Fruit fly (Drosophila melanogaster) whole organism, larva: ENCODE data around the gene CG44085.
"Not testable (repeated sequence)": the region's sequence is repeated elsewhere in the genome, so short reads cannot be mapped to it uniquely, and the experiment has no call there.

Experiments used
- noc ChIP-seq: fragments of 200-800 bp; sonication (Bioruptor generic); optimal IDR thresholded peaks from 3 replicates; lab custom pipeline; 2019; ENCODE audit warnings: missing biosample characterization, mild to moderate bottlenecking, missing genetic modification characterization, moderate library complexity

CG44085 gene

dm6 chr2L:13260740-13261139, at the start of gene CG44085:
CG44085 (plus strand) TSS chr2L:13261008.
- TF ChIP-seq noc (tag; lab: Kevin White, UChicago): no peak

dm6 chr2L:13211764-13212265, 49.0 kb upstream of the CG44085 start, which contains the start of gene CG15482:
CG15482 (minus strand) TSS chr2L:13211814.
- TF ChIP-seq noc (tag; lab: Kevin White, UChicago): not testable (repeated sequence)

dm6 chr2L:13215010-13215409, 45.8 kb upstream of the CG44085 start, which contains the start of gene kek4:
kek4 (minus strand) TSS chr2L:13215350.
- TF ChIP-seq noc (tag; lab: Kevin White, UChicago): no peak

DNA sequence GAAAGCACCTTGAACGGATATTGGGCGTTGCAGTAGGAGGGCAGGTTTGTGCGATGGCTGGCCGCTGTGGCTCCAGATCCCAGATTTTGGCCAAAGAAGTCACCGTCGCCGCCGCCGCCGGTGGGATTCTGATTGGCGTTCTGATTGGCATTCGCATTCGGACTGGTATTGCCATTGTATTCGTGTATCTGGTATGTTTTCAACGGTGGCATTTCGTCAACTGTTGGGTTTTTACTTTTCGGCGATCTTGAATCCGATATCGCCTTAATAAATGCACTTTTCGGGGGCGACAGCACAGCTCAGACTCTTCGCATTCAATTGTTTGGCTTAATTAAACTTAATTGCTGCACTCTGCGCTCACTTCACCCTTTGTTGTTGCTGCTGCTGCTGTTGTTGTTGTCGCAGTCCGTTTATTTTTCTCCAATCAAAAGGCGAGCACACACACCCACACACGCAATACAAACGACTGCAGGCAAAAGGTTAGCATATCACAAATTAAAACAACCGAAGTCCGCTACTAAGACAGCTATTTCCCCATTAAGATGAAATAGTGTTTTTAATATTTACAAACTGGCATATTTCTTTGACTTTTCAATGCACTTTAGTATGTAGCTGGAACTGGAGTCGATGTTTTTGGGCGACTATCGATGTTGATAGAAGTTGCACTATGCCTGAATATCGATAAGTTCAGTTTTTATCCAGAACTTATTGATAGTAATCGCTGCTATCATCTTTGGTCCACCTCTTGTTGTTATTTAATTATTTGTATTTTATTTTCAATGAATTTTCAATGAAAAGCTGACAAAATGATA, 41.3 kb upstream of the CG44085 start, which contains the start of the genes CG9426 and mRF1:
TSS of gene CG9426 (minus strand) at position 643 of the 812 bp plus-strand sequence.
TSS of gene mRF1 (plus strand) at position 699 of the 812 bp plus-strand sequence.
- no peak for TF ChIP-seq noc (tag; lab: Kevin White, UChicago)

dm6 chr2L:13222225-13222648, 38.6 kb upstream of the CG44085 start, which contains the start of the genes Ski6 and CG16812:
Ski6 (minus strand) TSS chr2L:13222429.
CG16812 (plus strand) TSS chr2L:13222587.
- no peak for TF ChIP-seq noc (tag; lab: Kevin White, UChicago)

- TF ChIP-seq noc (tag; lab: Kevin White, UChicago): no peak
Measured at dm6 chr2L:13225225-13225840, 35.5 kb upstream of the CG44085 start, which contains the start of gene CG15480. CG15480 (minus strand) TSS chr2L:13225275.

DNA sequence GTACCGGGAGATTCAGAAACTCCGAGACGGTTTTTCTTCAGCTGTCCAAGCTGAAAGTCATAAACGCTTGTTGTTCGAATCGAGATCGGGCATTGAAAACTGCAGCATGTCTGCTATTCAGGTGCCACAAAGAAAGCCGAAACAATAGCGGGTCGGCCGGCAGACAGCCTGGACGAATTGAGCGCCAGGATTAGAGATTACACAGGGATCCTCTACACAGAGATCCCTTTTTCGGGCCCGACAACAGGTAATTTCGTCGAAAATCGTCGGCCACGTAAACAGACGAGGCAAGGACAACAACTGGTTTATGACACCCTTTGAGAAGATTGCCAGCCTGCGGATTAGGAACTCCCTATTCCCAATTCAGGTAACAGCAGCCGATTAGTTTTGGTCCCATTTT, 33.6 kb upstream of the CG44085 start, which contains the start of gene CG16813:
TSS of gene CG16813 (plus strand) at position 288 of the 400 bp plus-strand sequence.
- no peak for TF ChIP-seq noc (tag; lab: Kevin White, UChicago)

- no peak for TF ChIP-seq noc (tag; lab: Kevin White, UChicago)
Measured at dm6 chr2L:13229388-13229882, 31.4 kb upstream of the CG44085 start, which contains the start of gene CG16815. CG16815 (plus strand) TSS chr2L:13229832.

- no peak for TF ChIP-seq noc (tag; lab: Kevin White, UChicago)
Measured at dm6 chr2L:13231739-13232138, 29.1 kb upstream of the CG44085 start, which contains the start of gene Prosalpha6T. Prosalpha6T (plus strand) TSS chr2L:13232039.

DNA sequence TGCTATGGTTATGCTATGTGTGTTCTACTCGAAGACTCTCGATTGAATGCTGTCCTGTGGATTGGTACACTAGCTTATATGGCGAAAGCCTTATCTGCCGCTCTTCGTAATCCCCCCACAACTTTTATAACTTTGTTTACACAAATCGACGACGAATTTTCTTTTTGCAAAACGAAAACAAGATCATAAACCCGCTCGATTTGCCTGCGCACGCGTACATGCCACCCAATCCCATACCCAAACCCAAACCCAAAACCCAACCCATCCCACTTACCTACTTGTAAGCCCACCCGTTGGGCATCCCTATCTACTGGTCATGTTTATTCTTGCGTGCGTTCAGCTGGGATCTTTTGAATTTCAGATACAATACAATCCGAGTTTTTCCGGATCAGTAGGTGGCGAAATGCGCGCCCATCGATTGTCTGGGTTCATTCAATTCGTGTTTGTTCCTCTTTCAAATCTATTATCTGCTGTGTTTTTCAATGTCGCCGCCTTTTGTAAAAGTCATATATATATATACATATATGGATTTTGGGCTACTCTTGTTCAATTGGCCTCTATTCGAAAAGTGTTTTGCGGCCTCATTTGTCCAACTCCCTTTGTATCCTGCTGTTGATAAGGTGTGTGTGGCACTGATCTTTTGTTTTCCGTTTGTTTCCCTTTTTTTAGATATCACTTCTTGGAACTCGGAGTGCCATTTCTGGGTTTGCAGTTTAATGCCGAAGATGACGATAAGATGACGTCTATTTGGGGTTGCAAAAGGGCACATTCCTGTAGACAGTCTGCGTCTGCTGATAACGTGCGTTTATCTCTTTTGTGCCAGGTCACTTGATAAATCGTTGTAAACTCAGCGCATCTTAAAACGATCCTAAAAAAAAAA, 26.0 kb upstream of the CG44085 start, which contains the start of gene Mabi:
TSS of gene Mabi (minus strand) at position 51 of the 880 bp plus-strand sequence.
- no peak for TF ChIP-seq noc (tag; lab: Kevin White, UChicago)

- TF ChIP-seq noc (tag; lab: Kevin White, UChicago): no peak
Measured at dm6 chr2L:13236194-13236593, 24.6 kb upstream of the CG44085 start, which contains the start of gene Jhbp14. Jhbp14 (plus strand) TSS chr2L:13236494.

DNA sequence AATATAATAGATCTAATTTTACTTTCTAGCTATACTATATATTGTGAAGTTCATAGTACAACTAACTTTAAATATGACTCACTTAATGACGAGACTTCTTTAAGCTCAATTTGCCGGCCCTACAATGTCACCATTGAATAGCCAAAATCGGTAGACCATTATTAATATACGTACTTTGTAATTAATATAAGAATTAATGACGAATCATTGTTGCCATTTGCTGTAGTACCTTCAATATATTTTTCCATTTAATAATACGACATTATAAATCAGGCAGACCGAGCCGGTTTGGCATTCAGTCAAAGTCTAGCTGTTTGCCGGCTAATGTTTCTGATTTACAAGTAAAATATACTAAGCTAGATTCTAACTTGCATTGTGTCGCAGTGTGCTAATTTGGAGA, 21.1 kb upstream of the CG44085 start, which contains the start of gene Jhbp13:
TSS of gene Jhbp13 (plus strand) at position 301 of the 400 bp plus-strand sequence.
- TF ChIP-seq noc (tag; lab: Kevin White, UChicago): no peak

dm6 chr2L:13244759-13245308, 16.0 kb upstream of the CG44085 start:
- TF ChIP-seq noc (tag; lab: Kevin White, UChicago): no peak
